Fruit fly (Drosophila melanogaster) whole organism, embryonic: ENCODE data around the gene path.
A peak's percentile ranks its signal among the peaks of the same experiment; 100 is the strongest.

Experiments used
- Blimp-1 ChIP-seq: fragments of 200-800 bp; sonication (Bioruptor generic); optimal IDR thresholded peaks from 3 replicates; lab custom pipeline; 2018; ENCODE audit warnings: missing biosample characterization, missing genetic modification characterization, mild to moderate bottlenecking, moderate library complexity, missing genetic modification reagents
- CG10274 ChIP-seq: fragments of 200-800 bp; sonication (Bioruptor generic); optimal IDR thresholded peaks from 3 replicates; lab custom pipeline; 2017; ENCODE audit warnings: missing biosample characterization, mild to moderate bottlenecking, missing genetic modification characterization
- CG10565 ChIP-seq: fragments of 200-800 bp; sonication (Bioruptor generic); optimal IDR thresholded peaks from 3 replicates; lab custom pipeline; 2016; ENCODE audit warnings: missing biosample characterization, mild to moderate bottlenecking, missing genetic modification characterization
- CG12104 ChIP-seq: fragments of 200-800 bp; sonication (Bioruptor generic); optimal IDR thresholded peaks from 3 replicates; lab custom pipeline; 2016; ENCODE audit warnings: missing biosample characterization, missing genetic modification characterization
- CG12219 ChIP-seq: fragments of 200-800 bp; sonication (Bioruptor generic); optimal IDR thresholded peaks from 3 replicates; lab custom pipeline; 2018; ENCODE audit warnings: missing biosample characterization, mild to moderate bottlenecking, missing genetic modification characterization
- CG12659 ChIP-seq: fragments of 200-800 bp; sonication (Bioruptor generic); optimal IDR thresholded peaks from 3 replicates; lab custom pipeline; 2017; ENCODE audit warnings: mild to moderate bottlenecking, missing biosample characterization, missing genetic modification reagents, missing genetic modification characterization
- CG12942 ChIP-seq: fragments of 200-800 bp; sonication (Bioruptor generic); optimal IDR thresholded peaks from 3 replicates; lab custom pipeline; 2016; ENCODE audit warnings: missing biosample characterization, missing genetic modification characterization
- CG15073 ChIP-seq: fragments of 200-800 bp; sonication (Bioruptor generic); optimal IDR thresholded peaks from 2 replicates; lab custom pipeline; 2016; ENCODE audit warnings: missing biosample characterization, missing genetic modification characterization
- CG1529 ChIP-seq: fragments of 200-800 bp; sonication (Bioruptor generic); optimal IDR thresholded peaks from 3 replicates; lab custom pipeline; 2018; ENCODE audit warnings: missing biosample characterization, missing genetic modification characterization
- CG15696 ChIP-seq: fragments of 200-800 bp; sonication (Bioruptor generic); optimal IDR thresholded peaks from 2 replicates; lab custom pipeline; 2019; ENCODE audit warnings: missing biosample characterization, mild to moderate bottlenecking, missing genetic modification characterization, moderate library complexity
- CG16813 ChIP-seq: fragments of 200-800 bp; sonication (Bioruptor generic); IDR thresholded peaks from 3 replicates; pipeline ENCODE4 v1.3.6; 2022; ENCODE audit warnings: missing biosample characterization, missing genetic modification characterization; ENCODE audit not compliant: partially characterized antibody
- CG17328 ChIP-seq: fragments of 200-800 bp; sonication (Bioruptor generic); IDR thresholded peaks from 2 replicates; pipeline ENCODE4 v1.3.6; 2022; ENCODE audit warnings: missing biosample characterization, missing genetic modification characterization
- CG17359 ChIP-seq: fragments of 200-800 bp; sonication (Bioruptor generic); optimal IDR thresholded peaks from 3 replicates; lab custom pipeline; 2018; ENCODE audit warnings: missing biosample characterization, mild to moderate bottlenecking, missing genetic modification characterization, moderate library complexity
- CG17829 ChIP-seq: fragments of 200-800 bp; optimal IDR thresholded peaks from 2 replicates; lab custom pipeline; 2019; ENCODE audit warnings: missing biosample characterization, mild to moderate bottlenecking, missing genetic modification characterization, moderate library complexity
- CG17912 ChIP-seq: fragments of 200-800 bp; sonication (Bioruptor generic); optimal IDR thresholded peaks from 2 replicates; lab custom pipeline; 2018; ENCODE audit warnings: missing biosample characterization, mild to moderate bottlenecking, missing genetic modification characterization
- CG18262 ChIP-seq: fragments of 200-800 bp; optimal IDR thresholded peaks from 3 replicates; lab custom pipeline; 2019; ENCODE audit warnings: missing biosample characterization, mild to moderate bottlenecking, missing genetic modification characterization, moderate library complexity
- CG32767 ChIP-seq: fragments of 200-800 bp; sonication (Bioruptor generic); IDR thresholded peaks from 2 replicates; pipeline ENCODE4 v1.3.6; 2022; ENCODE audit warnings: missing biosample characterization, missing genetic modification characterization
- CG33213 ChIP-seq: fragments of 200-800 bp; sonication (Bioruptor generic); optimal IDR thresholded peaks from 3 replicates; lab custom pipeline; 2016; ENCODE audit warnings: missing biosample characterization, missing genetic modification characterization
- CG3995 ChIP-seq: fragments of 200-800 bp; sonication (Bioruptor generic); optimal IDR thresholded peaks from 3 replicates; lab custom pipeline; 2016; ENCODE audit warnings: missing biosample characterization, missing genetic modification characterization
- CG7987 ChIP-seq: fragments of 200-800 bp; sonication (Bioruptor generic); optimal IDR thresholded peaks from 2 replicates; lab custom pipeline; 2018; ENCODE audit warnings: missing biosample characterization, mild to moderate bottlenecking, missing genetic modification characterization, moderate library complexity
- Dad ChIP-seq: fragments of 200-800 bp; sonication (Bioruptor generic); optimal IDR thresholded peaks from 3 replicates; lab custom pipeline; 2016; ENCODE audit warnings: missing biosample characterization, missing genetic modification characterization
- Dip3 ChIP-seq: fragments of 200-800 bp; sonication (Bioruptor generic); optimal IDR thresholded peaks from 3 replicates; lab custom pipeline; 2016; ENCODE audit warnings: missing biosample characterization, missing genetic modification characterization
- Ets65A ChIP-seq: fragments of 200-800 bp; sonication (Bioruptor generic); peaks from one replicate; lab custom pipeline; 2016; ENCODE audit warnings: missing biosample characterization, missing genetic modification characterization
- Gug ChIP-seq: fragments of 200-800 bp; sonication (Bioruptor generic); IDR thresholded peaks from 4 replicates; pipeline ENCODE4 v1.3.6; 2022; ENCODE audit warnings: missing biosample characterization, missing genetic modification characterization
- H2.0 ChIP-seq: fragments of 200-800 bp; sonication (Bioruptor generic); IDR thresholded peaks from 2 replicates; pipeline ENCODE4 v1.3.6; 2022; ENCODE audit warnings: missing biosample characterization, missing genetic modification characterization
- Hmr ChIP-seq: fragments of 200-800 bp; sonication (Bioruptor generic); optimal IDR thresholded peaks from 3 replicates; lab custom pipeline; 2017; ENCODE audit warnings: mild to moderate bottlenecking, missing biosample characterization, missing genetic modification reagents, missing genetic modification characterization
- Hsf ChIP-seq: fragments of 200-800 bp; sonication (Bioruptor generic); optimal IDR thresholded peaks from 3 replicates; lab custom pipeline; 2016; ENCODE audit warnings: missing biosample characterization, missing genetic modification characterization
- MBD-R2 ChIP-seq: fragments of 200-800 bp; sonication (Bioruptor generic); IDR thresholded peaks from 2 replicates; pipeline ENCODE4 v1.3.6; 2022; ENCODE audit warnings: missing biosample characterization, missing genetic modification characterization
- Mrtf ChIP-seq: fragments of 200-800 bp; sonication (Bioruptor generic); IDR thresholded peaks from 3 replicates; pipeline ENCODE4 v1.3.6; 2022; ENCODE audit warnings: missing biosample characterization, missing genetic modification characterization
- NC2α ChIP-seq: fragments of 200-800 bp; sonication (Bioruptor generic); optimal IDR thresholded peaks from 2 replicates; lab custom pipeline; 2016; ENCODE audit warnings: missing biosample characterization, missing genetic modification characterization
- Ravus ChIP-seq: fragments of 200-800 bp; sonication (Bioruptor generic); IDR thresholded peaks from 2 replicates; pipeline ENCODE4 v1.3.6; 2022; ENCODE audit warnings: missing biosample characterization, missing genetic modification characterization
- Sox102F ChIP-seq: fragments of 200-800 bp; sonication (Bioruptor generic); optimal IDR thresholded peaks from 2 replicates; lab custom pipeline; 2018; ENCODE audit warnings: missing biosample characterization, mild to moderate bottlenecking, missing genetic modification characterization, moderate library complexity
- Taf1 ChIP-seq: fragments of 200-800 bp; sonication (Bioruptor generic); IDR thresholded peaks from 2 replicates; pipeline ENCODE4 v1.3.6; 2022; ENCODE audit warnings: missing biosample characterization, missing genetic modification characterization
- Vsx1 ChIP-seq: fragments of 200-800 bp; sonication (Bioruptor generic); optimal IDR thresholded peaks from 2 replicates; lab custom pipeline; 2017; ENCODE audit warnings: missing biosample characterization, mild to moderate bottlenecking, missing genetic modification characterization, missing genetic modification reagents
- bab2 ChIP-seq: fragments of 200-800 bp; sonication (Bioruptor generic); optimal IDR thresholded peaks from 2 replicates; lab custom pipeline; 2016; ENCODE audit warnings: missing biosample characterization, missing genetic modification characterization
- cad ChIP-seq: fragments of >200 bp; optimal IDR thresholded peaks from 2 replicates; lab custom pipeline; 2017; ENCODE audit warnings: missing biosample characterization, missing genetic modification characterization
- corto ChIP-seq: fragments of 200-800 bp; sonication (Bioruptor generic); optimal IDR thresholded peaks from 2 replicates; lab custom pipeline; 2016; ENCODE audit warnings: missing biosample characterization, mild to moderate bottlenecking, missing genetic modification characterization, moderate library complexity
- crol ChIP-seq: fragments of 200-800 bp; sonication (Bioruptor generic); IDR thresholded peaks from 2 replicates; pipeline ENCODE4 v1.3.6; 2022; ENCODE audit warnings: missing biosample characterization, missing genetic modification characterization
- cwo ChIP-seq: fragments of 200-800 bp; sonication (Bioruptor generic); optimal IDR thresholded peaks from 3 replicates; lab custom pipeline; 2017; ENCODE audit warnings: missing biosample characterization, missing genetic modification characterization, mild to moderate bottlenecking, moderate library complexity, missing genetic modification reagents
- da ChIP-seq: fragments of 200-800 bp; sonication (Bioruptor generic); optimal IDR thresholded peaks from 2 replicates; lab custom pipeline; 2016; ENCODE audit warnings: missing biosample characterization, missing genetic modification characterization
- emc ChIP-seq: fragments of 200-800 bp; sonication (Bioruptor generic); optimal IDR thresholded peaks from 2 replicates; lab custom pipeline; 2016; ENCODE audit warnings: missing biosample characterization, missing genetic modification characterization
- ems ChIP-seq: fragments of 200-800 bp; sonication (Bioruptor generic); optimal IDR thresholded peaks from 3 replicates; lab custom pipeline; 2016; ENCODE audit warnings: missing biosample characterization, missing genetic modification characterization
- hbn ChIP-seq: fragments of 200-800 bp; sonication (Bioruptor generic); IDR thresholded peaks from 2 replicates; pipeline ENCODE4 v1.3.6; 2022; ENCODE audit warnings: missing biosample characterization, missing genetic modification characterization; ENCODE audit not compliant: partially characterized antibody
- ind ChIP-seq: fragments of 200-800 bp; sonication (Bioruptor generic); optimal IDR thresholded peaks from 3 replicates; lab custom pipeline; 2016; ENCODE audit warnings: missing biosample characterization, missing genetic modification characterization
- inv ChIP-seq: fragments of 200-800 bp; sonication (Bioruptor generic); IDR thresholded peaks from 2 replicates; pipeline ENCODE4 v1.3.6; 2022; ENCODE audit warnings: missing biosample characterization, missing genetic modification characterization; ENCODE audit not compliant: partially characterized antibody
- jigr1 ChIP-seq: fragments of 200-800 bp; sonication (Bioruptor generic); IDR thresholded peaks from 3 replicates; pipeline ENCODE4 v1.3.6; 2022; ENCODE audit warnings: missing biosample characterization, missing genetic modification characterization
- mld ChIP-seq: fragments of 200-800 bp; sonication (Bioruptor generic); IDR thresholded peaks from 3 replicates; pipeline ENCODE4 v1.3.6; 2022; ENCODE audit warnings: missing biosample characterization, missing genetic modification characterization; ENCODE audit not compliant: partially characterized antibody
- nom ChIP-seq: fragments of 200-800 bp; sonication (Bioruptor generic); optimal IDR thresholded peaks from 2 replicates; lab custom pipeline; 2017; ENCODE audit warnings: missing biosample characterization, missing genetic modification characterization, mild to moderate bottlenecking, moderate library complexity, missing genetic modification reagents
- otp ChIP-seq: fragments of 200-800 bp; sonication (Bioruptor generic); IDR thresholded peaks from 3 replicates; pipeline ENCODE4, ENCODE4 v1.3.6; 2022; ENCODE audit warnings: missing biosample characterization, missing genetic modification characterization
- slbo ChIP-seq: fragments of 200-800 bp; sonication (Bioruptor generic); IDR thresholded peaks from 2 replicates; pipeline ENCODE4 v1.3.6; 2022; ENCODE audit warnings: missing biosample characterization, missing genetic modification characterization

The path gene

DNA sequence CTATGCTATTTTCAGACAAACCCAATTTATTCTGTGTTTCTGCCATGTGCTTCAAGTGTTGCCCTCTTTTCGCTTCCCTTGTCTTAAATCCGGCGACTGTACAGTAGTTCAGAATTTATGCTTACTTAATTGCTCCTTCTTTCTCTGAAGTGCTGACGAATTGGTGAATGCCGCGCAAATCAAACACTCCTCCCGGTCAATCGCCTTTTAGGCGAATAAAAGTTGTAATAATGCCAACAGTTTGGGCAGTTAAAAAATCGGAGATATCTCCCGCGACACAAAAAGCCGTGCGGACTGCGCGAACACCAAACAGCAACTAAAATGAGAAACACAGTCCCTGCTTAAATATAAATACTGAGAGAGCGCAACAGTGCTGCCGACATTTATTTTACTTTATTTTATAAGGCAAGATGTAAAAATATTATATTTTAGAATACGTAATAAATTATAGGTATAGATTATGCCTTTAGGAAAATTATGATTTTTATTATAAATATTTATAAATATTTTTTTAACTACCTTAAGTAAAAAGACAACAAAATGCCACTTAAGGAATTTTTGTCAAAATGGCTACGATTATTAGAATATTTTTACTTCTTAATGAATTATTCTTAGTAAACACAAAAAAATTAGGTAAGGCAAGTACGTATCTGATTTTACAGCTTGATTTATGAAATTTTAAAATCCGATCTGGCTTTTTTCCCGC lies at the start of gene path (continued):
- peak; percentile 39 for TF ChIP-seq CG17359 (tag; lab: Kevin White, UChicago)
- TF ChIP-seq CG17829: peak; percentile 78
- TF ChIP-seq CG15696 (tag; lab: Kevin White, UChicago): peak; percentile 31
- TF ChIP-seq Mrtf: no peak
- no peak for TF ChIP-seq da (GFP tag; lab: Kevin White, UChicago)
- TF ChIP-seq CG18262 (tag; lab: Kevin White, UChicago): peak; percentile 83
- TF ChIP-seq Ets65A (GFP tag; lab: Kevin White, UChicago): no peak
- TF ChIP-seq CG32767 (GFP tag; lab: Robert Waterston, UW): no peak
- TF ChIP-seq corto (GFP tag; lab: Kevin White, UChicago): no peak
- peak; percentile 17; the same call in 1 of the 2 replicates for TF ChIP-seq CG17328 (GFP tag; lab: Robert Waterston, UW)
- TF ChIP-seq ind (GFP tag; lab: Kevin White, UChicago): peak; percentile 15
- TF ChIP-seq CG7987 (GFP tag; lab: Kevin White, UChicago): peak; percentile 24
- no peak for TF ChIP-seq crol (GFP tag; lab: Robert Waterston, UW)
- TF ChIP-seq CG12659 (GFP tag; lab: Kevin White, UChicago): peak; percentile 32
- peak; percentile 50; the same call in 1 of the 3 replicates for TF ChIP-seq otp (GFP tag; lab: Robert Waterston, UW)
- no peak for TF ChIP-seq Dip3
- TF ChIP-seq CG12942: no peak
- TF ChIP-seq jigr1 (GFP tag; lab: Robert Waterston, UW): no peak
- TF ChIP-seq CG12104: peak; percentile 66
- no peak for TF ChIP-seq CG10274 (GFP tag; lab: Kevin White, UChicago)
- TF ChIP-seq CG10565 (GFP tag; lab: Kevin White, UChicago): no peak
- no peak for TF ChIP-seq bab2 (GFP tag; lab: Kevin White, UChicago)
- no peak for TF ChIP-seq Hsf
- peak; percentile 26 for TF ChIP-seq Hmr (GFP tag; lab: Kevin White, UChicago)
- TF ChIP-seq H2.0: no peak
- TF ChIP-seq slbo (GFP tag; lab: Robert Waterston, UW): peak; percentile 3; the same call in 1 of the 2 replicates
- TF ChIP-seq CG1529 (GFP tag; lab: Kevin White, UChicago): no peak
- TF ChIP-seq NC2α (GFP tag; lab: Kevin White, UChicago): peak; percentile 20
- TF ChIP-seq Vsx1 (GFP tag; lab: Kevin White, UChicago): no peak
- no peak for TF ChIP-seq emc (GFP tag; lab: Kevin White, UChicago)
- no peak for TF ChIP-seq Taf1 (GFP tag; lab: Robert Waterston, UW)
- no peak for TF ChIP-seq CG15073 (GFP tag; lab: Kevin White, UChicago)
- no peak for TF ChIP-seq CG33213
- peak; percentile 66 for TF ChIP-seq Blimp-1 (GFP tag; lab: Kevin White, UChicago)
- peak; percentile 49 for TF ChIP-seq CG17912 (GFP tag; lab: Kevin White, UChicago)
- peak; percentile 50 for TF ChIP-seq cwo (GFP tag; lab: Kevin White, UChicago)
- no peak for TF ChIP-seq hbn (GFP tag; lab: Robert Waterston, UW)
- TF ChIP-seq nom (GFP tag; lab: Kevin White, UChicago): peak; percentile 19
- TF ChIP-seq Ravus: no peak
- peak; percentile 15 for TF ChIP-seq Sox102F (GFP tag; lab: Kevin White, UChicago)
- TF ChIP-seq Dad (GFP tag; lab: Kevin White, UChicago): no peak
- TF ChIP-seq cad: no peak
- TF ChIP-seq inv (GFP tag; lab: Robert Waterston, UW): no peak
- TF ChIP-seq CG3995: no peak
- TF ChIP-seq Gug (GFP tag; lab: Robert Waterston, UW): 0 out of 4 replicates have a peak, but pooled peaks have one; percentile 12
- no peak for TF ChIP-seq ems (GFP tag; lab: Kevin White, UChicago)
- TF ChIP-seq CG16813: no peak
- no peak for TF ChIP-seq mld (GFP tag; lab: Robert Waterston, UW)
- TF ChIP-seq CG12219 (GFP tag; lab: Kevin White, UChicago): no peak
- no peak for TF ChIP-seq MBD-R2
